Worm (Caenorhabditis elegans) whole organism, L1 larva: ENCODE results near the gene W09H1.4.

ENCODE experiments used
- C16A3.4 ChIP-seq: fragments of 150-350 bp; optimal IDR thresholded peaks from 2 replicates; lab custom pipeline; 2014; ENCODE audit warnings: missing biosample characterization, missing genetic modification characterization
- Y116A8C.19 ChIP-seq: sonication (generic microtip); optimal IDR thresholded peaks from 2 replicates; lab custom pipeline; 2016; ENCODE audit warnings: missing compliant biosample characterization, missing genetic modification characterization, borderline replicate concordance
- aha-1 ChIP-seq: fragments of 150-350 bp; optimal IDR thresholded peaks from 2 replicates; lab custom pipeline; 2014; ENCODE audit warnings: missing biosample characterization, missing genetic modification characterization
- alr-1 ChIP-seq: fragments of 200-800 bp; sonication (Bioruptor generic); optimal IDR thresholded peaks from 2 replicates; lab custom pipeline; 2018; ENCODE audit warnings: borderline replicate concordance, mild to moderate bottlenecking, missing genetic modification characterization, missing compliant biosample characterization
- blmp-1 ChIP-seq: fragments of 150-350 bp; optimal IDR thresholded peaks from 2 replicates; lab custom pipeline; 2014; ENCODE audit warnings: missing biosample characterization, missing genetic modification characterization
- ceh-63 ChIP-seq: fragments of 200-800 bp; sonication (Bioruptor generic); optimal IDR thresholded peaks from 2 replicates; lab custom pipeline; 2018; ENCODE audit warnings: mild to moderate bottlenecking, missing genetic modification characterization, missing compliant biosample characterization
- ceh-82 ChIP-seq, 3 experiments: fragments of 150-350 bp in 1 of 3; sonication (generic microtip) in 2 of 3; optimal IDR thresholded peaks; 2 replicates each; lab custom pipeline; 2014 to 2017; ENCODE audit warnings: missing biosample characterization in 3 of 3, missing genetic modification characterization in 3 of 3
- ceh-88 ChIP-seq: fragments of 200-800 bp; sonication (Bioruptor generic); IDR thresholded peaks from 2 replicates; pipeline ENCODE4 v1.3.6; 2022; ENCODE audit warnings: missing genetic modification characterization, missing compliant biosample characterization
- dpl-1 ChIP-seq, 3 experiments: fragments of 150-350 bp in 2 of 3; sonication (generic microtip) in 1 of 3; optimal IDR thresholded peaks; 2 replicates each; lab custom pipeline; 2014 to 2017; ENCODE audit warnings: missing biosample characterization in 3 of 3, missing genetic modification characterization in 3 of 3, missing genetic modification reagents in 3 of 3
- dsc-1 ChIP-seq: sonication (generic microtip); optimal IDR thresholded peaks from 2 replicates; lab custom pipeline; 2016; ENCODE audit warnings: mild to moderate bottlenecking, missing genetic modification characterization, missing compliant biosample characterization
- efl-1 ChIP-seq, 4 experiments: fragments of 150-350 bp; optimal IDR thresholded peaks in 3 of 4; peaks in 1 of 4; 1 replicate in 1 of 4; 2 replicates in 3 of 4; lab custom pipeline; 2014; ENCODE audit warnings: missing biosample characterization in 2 of 4, missing genetic modification characterization in 2 of 4, missing genetic modification reagents in 2 of 4
- efl-3 ChIP-seq: fragments of 200-800 bp; sonication (Bioruptor generic); optimal IDR thresholded peaks from 2 replicates; lab custom pipeline; 2018; ENCODE audit warnings: mild to moderate bottlenecking, missing genetic modification characterization, missing compliant biosample characterization
- elt-3 ChIP-seq, 6 experiments: fragments of 150-350 bp in 1 of 6; sonication (generic microtip); optimal IDR thresholded peaks; 2 replicates each; lab custom pipeline; 2017 to 2018; ENCODE audit warnings: missing biosample characterization in 6 of 6, missing genetic modification characterization in 6 of 6, inconsistent platforms in 1 of 6
- ets-5 ChIP-seq: fragments of 200-800 bp; sonication (Bioruptor generic); IDR thresholded peaks from 2 replicates; pipeline ENCODE4 v1.3.6; 2022; ENCODE audit warnings: missing genetic modification characterization, missing compliant biosample characterization
- irx-1 ChIP-seq: sonication (generic microtip); optimal IDR thresholded peaks from 2 replicates; lab custom pipeline; 2016; ENCODE audit warnings: missing genetic modification characterization, missing compliant biosample characterization
- isw-1 ChIP-seq: fragments of 200-800 bp; sonication (Bioruptor generic); IDR thresholded peaks from 2 replicates; pipeline ENCODE4 v1.3.6; 2022; ENCODE audit warnings: missing genetic modification characterization, missing compliant biosample characterization
- lin-35 ChIP-seq, 2 experiments: fragments of 150-350 bp; optimal IDR thresholded peaks; 2 replicates each; lab custom pipeline; 2014; ENCODE audit warnings: missing biosample characterization in 2 of 2, missing genetic modification characterization in 2 of 2, missing genetic modification reagents in 2 of 2
- lin-39 ChIP-seq: fragments of 150-350 bp; optimal IDR thresholded peaks from 2 replicates; lab custom pipeline; 2014; ENCODE audit warnings: missing biosample characterization, missing genetic modification reagents, missing genetic modification characterization
- lir-3 ChIP-seq: sonication (generic microtip); optimal IDR thresholded peaks from 2 replicates; lab custom pipeline; 2016; ENCODE audit warnings: mild to moderate bottlenecking, missing genetic modification characterization, moderate library complexity, missing compliant biosample characterization; ENCODE audit not compliant: poor library complexity
- mdl-1 ChIP-seq, 2 experiments: fragments of 150-350 bp; optimal IDR thresholded peaks; 2 replicates each; lab custom pipeline; 2014 to 2017; ENCODE audit warnings: missing biosample characterization in 2 of 2, missing genetic modification characterization in 2 of 2, inconsistent platforms in 1 of 2
- nhr-11 ChIP-seq: fragments of 150-350 bp; optimal IDR thresholded peaks from 2 replicates; lab custom pipeline; 2014; ENCODE audit warnings: missing biosample characterization, missing genetic modification characterization
- nhr-237 ChIP-seq: fragments of 150-350 bp; optimal IDR thresholded peaks from 2 replicates; lab custom pipeline; 2014; ENCODE audit warnings: missing biosample characterization, missing genetic modification characterization
- nhr-71 ChIP-seq: sonication (generic microtip); optimal IDR thresholded peaks from 2 replicates; lab custom pipeline; 2016; ENCODE audit warnings: mild to moderate bottlenecking, missing genetic modification characterization, moderate library complexity, missing compliant biosample characterization
- nhr-85 ChIP-seq: sonication (generic microtip); peaks from one replicate; lab custom pipeline; 2016; ENCODE audit warnings: missing genetic modification characterization, inconsistent platforms, missing compliant biosample characterization
- snpc-4 ChIP-seq: fragments of 150-350 bp; optimal IDR thresholded peaks from 2 replicates; lab custom pipeline; 2014; ENCODE audit warnings: missing biosample characterization, missing genetic modification characterization
- sup-37 ChIP-seq: fragments of 200-800 bp; sonication (Bioruptor generic); optimal IDR thresholded peaks from 2 replicates; lab custom pipeline; 2018; ENCODE audit warnings: mild to moderate bottlenecking, missing genetic modification characterization, missing compliant biosample characterization
- tbx-2 ChIP-seq: sonication (generic microtip); optimal IDR thresholded peaks from 2 replicates; lab custom pipeline; 2016; ENCODE audit warnings: missing genetic modification characterization, missing compliant biosample characterization
- unc-130 ChIP-seq: fragments of 150-350 bp; optimal IDR thresholded peaks from 2 replicates; lab custom pipeline; 2017; ENCODE audit warnings: missing biosample characterization, missing genetic modification characterization, inconsistent platforms
- unc-30 ChIP-seq: sonication (generic microtip); optimal IDR thresholded peaks from 2 replicates; lab custom pipeline; 2017; ENCODE audit warnings: missing biosample characterization, missing genetic modification characterization
- unc-62 ChIP-seq: fragments of 150-350 bp; optimal IDR thresholded peaks from 2 replicates; lab custom pipeline; 2014; ENCODE audit warnings: missing biosample characterization, missing genetic modification reagents, missing genetic modification characterization
- unc-86 ChIP-seq: sonication (generic microtip); optimal IDR thresholded peaks from 2 replicates; lab custom pipeline; 2016; ENCODE audit warnings: missing genetic modification characterization, missing compliant biosample characterization
- unc-98 ChIP-seq: fragments of 200-800 bp; sonication (Bioruptor generic); IDR thresholded peaks from 2 replicates; pipeline ENCODE4 v1.3.6; 2022; ENCODE audit warnings: missing genetic modification characterization, missing compliant biosample characterization
- vab-15 ChIP-seq: sonication (generic microtip); optimal IDR thresholded peaks from 2 replicates; lab custom pipeline; 2017; ENCODE audit warnings: missing genotype, mild to moderate bottlenecking, missing genetic modification characterization, missing compliant biosample characterization
- xbp-1 ChIP-seq: sonication (generic microtip); optimal IDR thresholded peaks from 2 replicates; lab custom pipeline; 2016; ENCODE audit warnings: missing genetic modification characterization, missing compliant biosample characterization
- zip-4 ChIP-seq: fragments of 200-800 bp; sonication (Bioruptor generic); optimal IDR thresholded peaks from 2 replicates; lab custom pipeline; 2018; ENCODE audit warnings: mild to moderate bottlenecking, missing genetic modification characterization, moderate library complexity, missing compliant biosample characterization
- ztf-11 ChIP-seq, 2 experiments: sonication (generic microtip); optimal IDR thresholded peaks; 2 replicates each; lab custom pipeline; 2016 to 2017; ENCODE audit warnings: missing genetic modification characterization in 2 of 2, missing biosample characterization in 1 of 2, missing compliant biosample characterization in 1 of 2
- ztf-4 ChIP-seq: fragments of 150-350 bp; optimal IDR thresholded peaks from 2 replicates; lab custom pipeline; 2014; ENCODE audit warnings: missing biosample characterization, missing genetic modification characterization

W09H1.4 gene

DNA sequence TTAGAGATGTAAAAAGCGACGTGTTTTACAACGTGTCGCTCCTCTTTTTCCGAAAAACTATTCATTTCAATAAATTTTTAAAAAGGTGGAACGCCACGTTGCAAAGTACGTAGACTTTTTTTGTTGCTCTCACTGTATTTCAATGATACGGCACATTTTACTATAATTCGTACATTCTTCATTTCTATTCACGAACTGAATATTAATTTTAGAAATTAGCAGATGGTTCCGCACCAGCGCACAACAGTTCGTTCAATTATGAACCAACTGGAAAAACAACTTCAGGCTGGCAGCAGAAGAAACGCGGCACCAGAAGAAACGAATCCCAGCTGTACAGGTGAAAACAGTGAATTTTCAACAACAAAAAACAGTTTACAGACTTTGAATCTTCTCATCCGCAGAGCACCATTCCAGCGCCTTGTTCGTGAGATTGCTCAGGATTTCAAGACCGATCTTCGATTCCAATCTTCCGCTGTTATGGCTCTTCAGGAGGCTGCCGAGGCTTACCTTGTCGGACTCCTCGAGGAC, at the start of gene W09H1.4, which contains the start of gene his-73:
Gene W09H1.4 (plus strand): TSS at position 301 of the 528 bp plus-strand sequence.
Gene his-73 (plus strand): TSS at position 478 of the 528 bp plus-strand sequence.
- TF ChIP-seq unc-98 (GFP tag; lab: Robert Waterston, UW) (no peak), nhr-237 (tag; lab: Kevin White, UChicago) (no peak), isw-1 (GFP tag; lab: Robert Waterston, UW) (no peak), efl-1 (optimal IDR thresholded peaks at IDR 0.05; lab: Kevin White, UChicago) (no peak), efl-1 (GFP tag; optimal IDR thresholded peaks at IDR 0.05 in 1 of 2; lab: Kevin White, UChicago) (no peak), irx-1 (tag; lab: Kevin White, UChicago) (no peak), aha-1 (no peak), ceh-63 (GFP tag; lab: Kevin White, UChicago) (no peak), ztf-4 (no peak), lin-35 (GFP tag; optimal IDR thresholded peaks at IDR 0.05; lab: Kevin White, UChicago) (no peak), efl-3 (GFP tag; lab: Kevin White, UChicago) (no peak), snpc-4 (tag; lab: Kevin White, UChicago) (no peak), lin-39 (tag; lab: Kevin White, UChicago) (no peak), dpl-1 (GFP tag; optimal IDR thresholded peaks at IDR 0.05; lab: Kevin White, UChicago) (no peak), alr-1 (no peak), zip-4 (no peak), xbp-1 (tag; lab: Kevin White, UChicago) (no peak), unc-86 (tag; lab: Kevin White, UChicago) (no peak), mdl-1 (tag; optimal IDR thresholded peaks at IDR 0.05; lab: Kevin White, UChicago) (no peak), ceh-82 (tag; optimal IDR thresholded peaks at IDR 0.05; lab: Kevin White, UChicago) (no peak), lir-3 (no peak)
- TF ChIP-seq, all 84 proteins: peak for 0

DNA sequence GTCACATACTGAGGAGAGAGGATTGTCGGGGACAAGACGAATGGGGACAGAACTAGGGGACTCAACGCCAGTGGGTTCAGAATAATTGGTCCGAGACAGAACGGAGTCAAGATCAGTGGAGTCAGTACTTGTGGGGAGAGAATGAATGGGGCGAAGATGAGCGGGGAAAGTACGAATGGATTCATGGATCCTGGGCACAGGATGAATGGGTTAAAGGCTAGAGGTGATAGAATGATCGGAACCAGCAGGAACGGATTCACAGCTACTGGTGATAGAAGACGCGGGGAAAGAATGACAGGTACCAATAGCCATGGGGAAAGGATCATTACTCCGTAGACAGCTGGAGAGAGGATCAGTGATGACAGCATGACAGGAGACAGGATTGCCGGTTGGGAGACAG, 43.8 kb upstream of the W09H1.4 start:
- TF ChIP-seq efl-1 (optimal IDR thresholded peaks at IDR 0.05; lab: Kevin White, UChicago) (no peak), efl-1 (GFP tag; optimal IDR thresholded peaks at IDR 0.05 in 1 of 2; lab: Kevin White, UChicago) (peak in 1 of 2 experiments; percentile 13), unc-62 (GFP tag; lab: Kevin White, UChicago) (no peak), isw-1 (GFP tag; lab: Robert Waterston, UW) (no peak)

ce11 chrII:13142372-13142771, 41.0 kb upstream of the W09H1.4 start:
- TF ChIP-seq nhr-85 (tag; lab: Kevin White, UChicago): peak; percentile 13
- TF ChIP-seq dsc-1: no peak

DNA sequence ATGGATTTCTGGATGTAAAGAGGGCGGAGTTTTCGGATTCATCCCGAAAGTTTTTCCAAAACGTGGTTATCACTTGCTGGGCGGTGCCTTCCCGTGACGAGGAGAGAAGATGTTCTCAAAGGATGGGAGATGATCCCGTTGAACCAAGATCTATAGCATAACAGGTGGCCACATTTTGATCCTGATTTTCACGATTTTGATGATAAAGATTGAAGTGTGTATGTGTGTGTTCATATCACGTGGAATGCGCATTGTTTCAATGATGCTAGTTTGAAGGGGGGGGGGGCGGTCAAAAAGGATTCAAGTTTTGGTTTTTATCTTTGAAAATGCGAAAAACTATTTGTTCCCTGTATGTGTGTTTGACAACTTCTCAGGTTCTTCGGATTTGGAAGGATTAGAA, 38.1 kb upstream of the W09H1.4 start, which contains the start of gene mltn-1:
Gene mltn-1 (minus strand): TSS at position 22 of the 400 bp plus-strand sequence.
- TF ChIP-seq aha-1 (no peak), unc-86 (tag; lab: Kevin White, UChicago) (no peak), mdl-1 (tag; optimal IDR thresholded peaks at IDR 0.05; lab: Kevin White, UChicago) (peak in 1 of 2 experiments; percentile 36), xbp-1 (tag; lab: Kevin White, UChicago) (no peak), sup-37 (GFP tag; lab: Kevin White, UChicago) (no peak), unc-130 (tag; lab: Kevin White, UChicago) (peak; percentile 22), nhr-71 (tag; lab: Kevin White, UChicago) (no peak), nhr-11 (tag; lab: Kevin White, UChicago) (no peak), vab-15 (tag; lab: Kevin White, UChicago) (no peak), alr-1 (no peak), ztf-11 (tag; optimal IDR thresholded peaks at IDR 0.05; lab: Kevin White, UChicago) (no peak), elt-3 (tag; optimal IDR thresholded peaks at IDR 0.05; lab: Kevin White, UChicago) (peak in 1 of 6 experiments; percentile 82), C16A3.4 (no peak), blmp-1 (tag; lab: Kevin White, UChicago) (peak; percentile 77), Y116A8C.19 (tag; lab: Kevin White, UChicago) (no peak), dpl-1 (GFP tag; optimal IDR thresholded peaks at IDR 0.05; lab: Kevin White, UChicago) (no peak), unc-30 (tag; lab: Kevin White, UChicago) (no peak), ceh-88 (GFP tag; lab: Robert Waterston, UW) (no peak), tbx-2 (tag; lab: Kevin White, UChicago) (no peak), ets-5 (GFP tag; lab: Robert Waterston, UW) (no peak), efl-1 (optimal IDR thresholded peaks at IDR 0.05; lab: Kevin White, UChicago) (no peak), efl-1 (GFP tag; optimal IDR thresholded peaks at IDR 0.05 in 1 of 2; lab: Kevin White, UChicago) (peak in 1 of 2 experiments; percentile 77)
